Worm (Caenorhabditis elegans) whole organism, L2 larva: ENCODE results near the gene col-129.

Experiments
- egl-27 ChIP-seq: sonication (generic microtip); optimal IDR thresholded peaks from 3 replicates; lab custom pipeline; 2017; ENCODE audit warnings: missing biosample characterization, missing genetic modification reagents, missing genetic modification characterization
- fos-1 ChIP-seq: fragments of 150-350 bp; optimal IDR thresholded peaks from 2 replicates; lab custom pipeline; 2014; ENCODE audit warnings: missing biosample characterization, missing genetic modification characterization
- mdl-1 ChIP-seq, 2 experiments: fragments of 150-350 bp in 1 of 2; sonication (generic microtip) in 1 of 2; optimal IDR thresholded peaks; 2 replicates each; lab custom pipeline; 2017; ENCODE audit warnings: missing biosample characterization in 2 of 2, missing genetic modification characterization in 2 of 2
- sem-4 ChIP-seq: fragments of 150-350 bp; optimal IDR thresholded peaks from 2 replicates; lab custom pipeline; 2014; ENCODE audit warnings: missing biosample characterization, missing genetic modification reagents, missing genetic modification characterization

ce11 chrIV:12127838-12128237 is 17.6 kb upstream of the col-129 start:
- TF ChIP-seq mdl-1 (tag; optimal IDR thresholded peaks at IDR 0.05; lab: Kevin White, UChicago): no peak
- no peak for TF ChIP-seq sem-4
- no peak for TF ChIP-seq fos-1 (tag; lab: Kevin White, UChicago)
- no peak for TF ChIP-seq egl-27
